Fruit fly (Drosophila melanogaster): ENCODE data around the gene CG10853.

The CG10853 gene

dm6 chr3L:3983466-3983946, 35.8 kb downstream of the CG10853 start, which contains the start of gene scrt (continued):
- TF ChIP-seq CG30020 (tag; optimal IDR thresholded peaks at IDR 0.05) (peak; percentile 82), CG12299 (tag; optimal IDR thresholded peaks at IDR 0.05) (no peak), CrebB (tag; optimal IDR thresholded peaks at IDR 0.05) (no peak), CG12391 (tag; optimal IDR thresholded peaks at IDR 0.05) (peak; percentile 72), mirr (GFP tag; optimal IDR thresholded peaks at IDR 0.05) (no peak), NC2α (GFP tag; optimal IDR thresholded peaks at IDR 0.05) (no peak), zen (tag; optimal IDR thresholded peaks at IDR 0.05) (peak; percentile 95), ewg (GFP tag; optimal IDR thresholded peaks at IDR 0.05) (peak; percentile 37), ham (GFP tag; IDR thresholded peaks at IDR 0.05) (no peak), tap (tag; optimal IDR thresholded peaks at IDR 0.05) (no peak), CG1602 (GFP tag; optimal IDR thresholded peaks at IDR 0.05) (peak; percentile 16), Sin3A (optimal IDR thresholded peaks at IDR 0.05) (no peak), BtbVII (GFP tag; optimal IDR thresholded peaks at IDR 0.05) (peak; percentile 28), crp (GFP tag; optimal IDR thresholded peaks at IDR 0.05) (peak in 1 of 2 experiments; percentile 5), Side (GFP tag; optimal IDR thresholded peaks at IDR 0.05) (peak; percentile 21), Oaz (GFP tag; IDR thresholded peaks at IDR 0.05) (0 out of 2 replicates have a peak, but pooled peaks have one; percentile 21), CG9932 (GFP tag; IDR thresholded peaks at IDR 0.05) (no peak), ERR (GFP tag; optimal IDR thresholded peaks at IDR 0.05) (peak; percentile 30), sqz (GFP tag; optimal IDR thresholded peaks at IDR 0.05) (no peak), PHDP (tag; optimal IDR thresholded peaks at IDR 0.05) (peak; percentile 73), CG1603 (tag; optimal IDR thresholded peaks at IDR 0.05) (peak; percentile 54), CG17328 (GFP tag; IDR thresholded peaks at IDR 0.05) (0 out of 2 replicates have a peak, but pooled peaks have one; percentile 33), D19B (GFP tag; optimal IDR thresholded peaks at IDR 0.05) (no peak), CG17359 (tag; optimal IDR thresholded peaks at IDR 0.05) (peak; percentile 12), trh (GFP tag; optimal IDR thresholded peaks at IDR 0.05) (no peak), CG16813 (GFP tag; IDR thresholded peaks at IDR 0.05; ENCODE audit: partially characterized antibody) (peak; percentile 68), sug (tag; optimal IDR thresholded peaks at IDR 0.05) (no peak), CG8290 (GFP tag; optimal IDR thresholded peaks at IDR 0.05) (peak; percentile 38), CG8290 (tag; optimal IDR thresholded peaks at IDR 0.05) (peak in 1 of 2 experiments; percentile 59), shn (GFP tag; optimal IDR thresholded peaks at IDR 0.05) (peak; percentile 41), CoRest (tag; optimal IDR thresholded peaks at IDR 0.05) (peak; percentile 54), CG8478 (optimal IDR thresholded peaks at IDR 0.05) (no peak), CG13894 (tag; optimal IDR thresholded peaks at IDR 0.05) (no peak), YL-1 (GFP tag; optimal IDR thresholded peaks at IDR 0.05) (no peak), CG17385 (GFP tag; optimal IDR thresholded peaks at IDR 0.05) (peak; percentile 16), CG2116 (GFP tag; optimal IDR thresholded peaks at IDR 0.05) (peak; percentile 18), HmgZ (tag; optimal IDR thresholded peaks at IDR 0.05) (peak; percentile 51), ind (GFP tag; optimal IDR thresholded peaks at IDR 0.05) (no peak), Dfd (GFP tag; optimal IDR thresholded peaks at IDR 0.05) (no peak), prd (optimal IDR thresholded peaks at IDR 0.05) (no peak), prd (GFP tag; IDR thresholded peaks at IDR 0.05) (peak; percentile 69; the same call in 2 of the 3 replicates), Jarid2 (GFP tag; optimal IDR thresholded peaks at IDR 0.05) (peak; percentile 44), Hr3 (GFP tag; optimal IDR thresholded peaks at IDR 0.05) (peak; percentile 20), CG11560 (tag; IDR thresholded peaks at IDR 0.05) (no peak), CG16815 (GFP tag; optimal IDR thresholded peaks at IDR 0.05) (peak; percentile 36), vvl (GFP tag; IDR thresholded peaks at IDR 0.05) (0 out of 2 replicates have a peak, but pooled peaks have one; percentile 39), CG3163 (GFP tag; optimal IDR thresholded peaks at IDR 0.05) (peak; percentile 7), CG14667 (GFP tag; IDR thresholded peaks at IDR 0.05) (no peak; the same call in 1 of the 2 replicates), phol (tag; optimal IDR thresholded peaks at IDR 0.05) (peak; percentile 86), sna (GFP tag; IDR thresholded peaks at IDR 0.05; ENCODE audit: partially characterized antibody) (peak; percentile 66), CG10565 (GFP tag; optimal IDR thresholded peaks at IDR 0.05) (no peak), onecut (GFP tag; IDR thresholded peaks at IDR 0.05) (peak; percentile 61)
